Fruit fly (Drosophila melanogaster): ENCODE data around the gene Alg9.

The Alg9 gene

DNA sequence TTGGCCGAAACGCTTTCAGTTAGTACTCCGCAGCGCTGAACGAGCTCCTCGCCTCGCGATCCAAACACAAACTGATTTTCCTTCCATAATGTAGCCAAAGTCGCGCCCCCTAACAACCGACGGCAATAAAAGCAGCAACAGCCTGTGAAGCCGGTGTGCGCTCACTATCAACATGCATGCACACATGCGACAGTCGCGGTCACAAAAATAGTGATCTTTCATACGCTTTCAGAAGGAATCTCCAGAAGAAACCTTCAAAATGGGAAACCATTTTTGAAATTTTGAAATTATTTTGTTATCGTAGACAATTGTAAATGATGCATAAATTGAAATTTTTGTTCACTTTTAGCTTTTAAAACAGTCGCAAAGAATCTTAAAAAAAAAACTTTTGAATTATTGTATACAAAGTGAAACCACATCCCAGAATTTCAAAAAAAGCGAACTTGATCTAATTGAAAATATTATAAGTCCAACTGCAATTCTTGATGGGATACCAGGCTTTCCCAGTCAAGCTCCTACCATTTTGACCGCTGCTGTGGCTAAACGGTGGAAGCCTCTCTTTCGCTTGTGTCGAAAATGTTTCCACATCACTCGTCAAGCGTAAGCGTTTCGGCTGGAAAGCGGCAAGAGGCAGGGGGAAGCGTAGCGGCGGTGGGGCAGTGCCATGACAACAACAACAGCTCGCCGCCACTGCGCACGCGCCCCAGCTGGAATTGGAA is 11.0 kb downstream of the Alg9 start, which contains the start of gene Cad96Cb:
Gene Cad96Cb, minus strand, starts transcription at position 51 of the 719 bp plus-strand sequence.
- TF ChIP-seq CG9948 (tag; optimal IDR thresholded peaks at IDR 0.05) (peak; percentile 92), CG17806 (tag; optimal IDR thresholded peaks at IDR 0.05) (peak; percentile 84), CG8301 (tag; optimal IDR thresholded peaks at IDR 0.05) (peak; percentile 94), Snoo (tag; optimal IDR thresholded peaks at IDR 0.05) (peak; percentile 92), Pif1A (GFP tag; optimal IDR thresholded peaks at IDR 0.05) (peak; percentile 93), rn (GFP tag; IDR thresholded peaks at IDR 0.05) (peak; percentile 54), gl (tag; optimal IDR thresholded peaks at IDR 0.05) (peak; percentile 68), CG34367 (tag; optimal IDR thresholded peaks at IDR 0.05) (peak; percentile 82), CG12605 (GFP tag; IDR thresholded peaks at IDR 0.05) (peak; percentile 49), CG14655 (GFP tag; optimal IDR thresholded peaks at IDR 0.05) (peak; percentile 97), Pif1B (GFP tag; optimal IDR thresholded peaks at IDR 0.05) (peak; percentile 90), CG4496 (GFP tag; IDR thresholded peaks at IDR 0.05) (peak; percentile 76; the same call in 2 of the 3 replicates), CG8159 (tag; optimal IDR thresholded peaks at IDR 0.05) (peak; percentile 92), CG10348 (GFP tag; IDR thresholded peaks at IDR 0.05) (0 out of 2 replicates have a peak, but pooled peaks have one; percentile 7), D1 (tag; optimal IDR thresholded peaks at IDR 0.05) (peak; percentile 73), CG13204 (GFP tag; optimal IDR thresholded peaks at IDR 0.05) (peak; percentile 67), CG15710 (tag; optimal IDR thresholded peaks at IDR 0.05) (peak; percentile 91), CG32121 (GFP tag; IDR thresholded peaks at IDR 0.05) (peak; percentile 71; the same call in 1 of the 2 replicates), fd96Ca (GFP tag; IDR thresholded peaks at IDR 0.05) (peak; percentile 56), Ets98B (GFP tag; IDR thresholded peaks at IDR 0.05) (peak; percentile 64), EcR (GFP tag; optimal IDR thresholded peaks at IDR 0.05) (no peak)

DNA sequence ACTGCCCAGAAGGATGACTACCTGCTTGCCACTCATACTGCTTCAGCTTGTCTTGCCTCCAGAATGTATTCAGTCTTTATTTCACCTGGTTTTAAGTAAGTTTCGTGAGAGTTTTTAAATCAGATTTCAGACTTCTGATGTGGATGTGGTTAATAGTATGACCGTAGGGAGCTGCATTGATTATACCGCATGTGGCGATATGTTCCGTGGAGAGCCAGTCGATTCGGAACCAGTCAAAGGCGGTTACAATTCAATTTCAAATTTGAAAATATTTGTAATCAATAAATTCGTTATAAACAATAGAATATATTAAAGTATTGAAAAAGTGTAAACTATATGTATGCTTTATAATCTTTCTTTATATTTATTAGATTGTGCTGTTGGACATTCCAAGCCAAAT is 14.0 kb downstream of the Alg9 start, which contains the start of gene Sil1:
Gene Sil1, minus strand, starts transcription at position 168 of the 400 bp plus-strand sequence.
- TF ChIP-seq CG4496 (GFP tag; IDR thresholded peaks at IDR 0.05) (no peak), EcR (GFP tag; optimal IDR thresholded peaks at IDR 0.05) (no peak), CG14655 (GFP tag; optimal IDR thresholded peaks at IDR 0.05) (no peak), Pif1A (GFP tag; optimal IDR thresholded peaks at IDR 0.05) (no peak), Snoo (tag; optimal IDR thresholded peaks at IDR 0.05) (no peak), Ets98B (GFP tag; IDR thresholded peaks at IDR 0.05) (no peak), CG12605 (GFP tag; IDR thresholded peaks at IDR 0.05) (no peak), CG32121 (GFP tag; IDR thresholded peaks at IDR 0.05) (no peak), rn (GFP tag; IDR thresholded peaks at IDR 0.05) (no peak), CG8159 (tag; optimal IDR thresholded peaks at IDR 0.05) (no peak), fd96Ca (GFP tag; IDR thresholded peaks at IDR 0.05) (no peak), CG10348 (GFP tag; IDR thresholded peaks at IDR 0.05) (no peak)

DNA sequence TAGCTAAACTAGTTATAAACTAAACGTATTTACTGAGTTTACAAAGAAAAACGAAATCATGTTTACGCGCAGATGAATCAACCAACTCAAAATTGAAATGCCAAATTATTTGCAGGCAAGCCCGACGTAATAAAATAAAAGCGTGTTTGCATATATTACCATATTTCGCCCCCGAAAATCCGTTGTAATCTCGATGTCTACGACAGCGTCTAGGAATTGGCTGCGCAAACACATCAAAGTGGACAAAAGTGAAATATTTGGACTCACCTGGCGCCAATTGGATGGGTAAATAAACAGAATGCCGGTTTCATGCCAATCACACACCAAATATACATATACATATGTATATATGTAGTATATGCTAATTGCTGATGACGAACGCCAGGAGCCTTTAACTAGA is 14.7 kb downstream of the Alg9 start:
- no peak for TF ChIP-seq CG8159 (tag; optimal IDR thresholded peaks at IDR 0.05)
- TF ChIP-seq CG15710 (tag; optimal IDR thresholded peaks at IDR 0.05) = no peak
- TF ChIP-seq D1 (tag; optimal IDR thresholded peaks at IDR 0.05) = no peak
- no peak for TF ChIP-seq CG4496 (GFP tag; IDR thresholded peaks at IDR 0.05)
- TF ChIP-seq gl (tag; optimal IDR thresholded peaks at IDR 0.05) = no peak
- no peak for TF ChIP-seq CG13204 (GFP tag; optimal IDR thresholded peaks at IDR 0.05)
- no peak for TF ChIP-seq CG12605 (GFP tag; IDR thresholded peaks at IDR 0.05)
- no peak for TF ChIP-seq Ets98B (GFP tag; IDR thresholded peaks at IDR 0.05)
- no peak for TF ChIP-seq fd96Ca (GFP tag; IDR thresholded peaks at IDR 0.05)

DNA sequence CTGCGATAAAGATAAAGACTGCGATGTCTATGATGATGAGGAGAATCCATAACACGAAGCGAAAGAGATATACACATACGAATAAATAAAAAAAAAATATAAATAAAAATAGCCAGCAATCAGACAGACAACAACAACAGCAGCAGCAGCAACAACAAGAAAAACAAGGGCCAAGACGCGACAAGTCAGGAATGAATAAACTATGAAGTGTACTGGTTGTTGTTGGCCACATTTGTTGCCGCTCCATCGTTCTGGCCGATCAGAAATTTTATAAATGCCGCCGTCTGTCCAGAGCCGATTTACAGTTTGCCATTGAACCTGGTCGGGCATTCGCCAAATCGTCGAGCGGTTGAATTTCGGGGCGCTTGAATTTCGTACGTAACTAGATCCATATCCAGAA is 15.9 kb downstream of the Alg9 start, which contains the start of gene Jhbp7:
Gene Jhbp7, plus strand, starts transcription at position 301 of the 400 bp plus-strand sequence.
- TF ChIP-seq CG34367 (tag; optimal IDR thresholded peaks at IDR 0.05) (no peak), EcR (GFP tag; optimal IDR thresholded peaks at IDR 0.05) (peak; percentile 81)

DNA sequence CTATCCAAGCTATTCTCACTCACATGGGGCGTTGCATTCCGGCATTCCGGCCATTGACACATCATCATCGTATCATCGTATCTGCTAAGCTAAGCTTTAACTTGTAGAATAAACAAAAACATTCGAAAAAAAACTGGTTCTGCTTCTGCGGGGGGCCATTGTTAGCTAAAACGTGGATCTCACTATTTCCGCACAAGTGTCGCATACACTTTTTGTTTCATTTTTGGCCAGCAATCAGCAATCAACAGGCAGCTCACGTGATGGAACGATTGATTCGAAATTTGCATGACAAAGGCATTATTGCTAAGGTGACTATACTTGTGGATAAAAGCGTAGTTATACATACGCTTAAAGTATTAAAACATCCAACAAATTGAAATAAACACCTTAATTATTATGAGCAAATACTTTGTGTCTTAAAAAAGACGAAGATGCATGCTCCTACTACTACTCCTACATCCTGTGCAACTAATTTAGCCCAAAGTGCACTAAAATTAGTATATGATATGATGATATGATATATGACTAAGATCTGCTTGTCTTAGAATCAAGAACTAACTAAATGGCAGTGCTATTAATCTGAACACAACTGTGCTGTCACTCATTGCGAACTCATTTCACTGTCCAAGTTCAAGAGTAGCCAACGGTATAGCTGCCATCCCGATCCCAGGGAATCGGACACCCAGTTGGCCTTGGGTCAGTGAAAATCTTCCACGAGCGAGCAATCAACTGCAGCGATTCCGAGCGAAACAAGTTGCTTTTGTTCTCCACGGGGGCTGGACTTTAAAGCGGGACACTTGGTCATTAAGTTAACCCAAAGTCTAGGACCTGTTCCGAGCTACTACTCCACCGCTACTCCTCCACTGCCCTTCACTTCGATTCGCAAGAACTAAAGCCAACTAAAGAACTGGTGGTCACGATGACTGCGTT is 17.6 kb downstream of the Alg9 start:
- TF ChIP-seq CG4496 (GFP tag; IDR thresholded peaks at IDR 0.05) = no peak
- no peak for TF ChIP-seq CG13204 (GFP tag; optimal IDR thresholded peaks at IDR 0.05)
- TF ChIP-seq CG14655 (GFP tag; optimal IDR thresholded peaks at IDR 0.05) = no peak
- TF ChIP-seq CG10348 (GFP tag; IDR thresholded peaks at IDR 0.05) = no peak
- TF ChIP-seq CG8301 (tag; optimal IDR thresholded peaks at IDR 0.05) = no peak
- TF ChIP-seq Ets98B (GFP tag; IDR thresholded peaks at IDR 0.05) = no peak
- no peak for TF ChIP-seq Pif1B (GFP tag; optimal IDR thresholded peaks at IDR 0.05)
- peak; percentile 33 for TF ChIP-seq CG9948 (tag; optimal IDR thresholded peaks at IDR 0.05)
- TF ChIP-seq rn (GFP tag; IDR thresholded peaks at IDR 0.05) = no peak
- no peak for TF ChIP-seq Snoo (tag; optimal IDR thresholded peaks at IDR 0.05)
- TF ChIP-seq CG15710 (tag; optimal IDR thresholded peaks at IDR 0.05) = peak; percentile 22
- peak; percentile 3 for TF ChIP-seq CG17806 (tag; optimal IDR thresholded peaks at IDR 0.05)
- TF ChIP-seq fd96Ca (GFP tag; IDR thresholded peaks at IDR 0.05) = no peak
- TF ChIP-seq CG34367 (tag; optimal IDR thresholded peaks at IDR 0.05) = peak; percentile 11
- TF ChIP-seq D1 (tag; optimal IDR thresholded peaks at IDR 0.05) = no peak
- no peak for TF ChIP-seq CG12605 (GFP tag; IDR thresholded peaks at IDR 0.05)
- peak; percentile 94 for TF ChIP-seq EcR (GFP tag; optimal IDR thresholded peaks at IDR 0.05)
- TF ChIP-seq CG32121 (GFP tag; IDR thresholded peaks at IDR 0.05) = no peak
- no peak for TF ChIP-seq Pif1A (GFP tag; optimal IDR thresholded peaks at IDR 0.05)
- no peak for TF ChIP-seq gl (tag; optimal IDR thresholded peaks at IDR 0.05)
- TF ChIP-seq CG8159 (tag; optimal IDR thresholded peaks at IDR 0.05) = peak; percentile 60
